Comparison of ENCODE assay signal across 4 fruit fly cellular contexts in the genomic region with DNA sequence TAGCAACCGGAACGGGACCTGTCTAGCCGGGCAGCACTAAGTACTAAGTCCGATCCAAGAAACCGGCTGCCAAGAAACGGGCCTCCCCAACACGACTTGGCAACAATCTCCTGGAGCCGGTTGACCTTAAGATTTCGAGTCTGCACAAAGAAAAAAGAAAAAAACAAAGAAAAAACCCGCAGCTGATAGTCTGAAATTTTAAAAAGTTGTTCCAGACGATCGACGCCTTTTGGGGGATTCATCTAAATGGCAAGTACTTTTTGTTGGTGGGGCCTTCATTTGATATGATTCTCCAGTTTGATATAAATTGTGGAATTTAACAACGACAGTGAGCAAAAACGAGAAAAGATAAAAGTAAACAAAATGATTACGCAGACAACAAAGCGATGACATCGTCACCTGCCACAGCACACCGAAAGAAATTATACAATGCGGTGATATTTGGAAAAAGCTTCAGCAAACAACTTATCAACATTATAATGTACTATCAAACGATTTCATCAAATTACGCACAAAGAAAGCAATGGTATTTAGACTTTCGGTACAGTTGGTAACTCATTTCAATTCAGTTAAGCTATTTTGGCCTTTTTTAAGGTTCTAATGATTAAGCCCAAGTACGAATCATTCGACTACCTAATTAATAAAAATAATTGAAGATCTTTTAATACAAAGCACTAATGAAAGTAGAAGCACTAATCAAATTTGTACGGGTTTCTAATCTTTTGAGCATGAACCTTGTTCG.
TF ChIP-seq lines count a peak whose summit lies in the region.

No protein-coding gene starts in this region.

- no peak for TF ChIP-seq CTCF in whole organism, embryonic (GFP tag; optimal IDR thresholded peaks at IDR 0.05; lab: Kevin White, UChicago)

TF ChIP-seq in whole organism, embryonic, 481 proteins besides CTCF, POLR2A, EP300 and RAD21:
- TF ChIP-seq Oli (tag; optimal IDR thresholded peaks at IDR 0.05; lab: Kevin White, UChicago), result no peak
- peak; percentile 53 for TF ChIP-seq corto (GFP tag; optimal IDR thresholded peaks at IDR 0.05; lab: Kevin White, UChicago)
- TF ChIP-seq bbx (GFP tag; IDR thresholded peaks at IDR 0.05; lab: Robert Waterston, UW; ENCODE audit: partially characterized antibody), result no peak
- TF ChIP-seq CG34224 (GFP tag; IDR thresholded peaks at IDR 0.05; lab: Robert Waterston, UW; ENCODE audit: partially characterized antibody), result 0 out of 3 replicates have a peak, but pooled peaks have one; percentile 13
- TF ChIP-seq Pdp1 (GFP tag; optimal IDR thresholded peaks at IDR 0.05; lab: Kevin White, UChicago), result peak in 1 of 2 experiments; percentile 19
TF ChIP-seq in whole organism, embryonic: peak in this region for 3.

TF ChIP-seq in whole organism, prepupa, 60 proteins besides CTCF, POLR2A, EP300 and RAD21 (continues in another document):
- peak in 1 of 2 experiments; percentile 39 for TF ChIP-seq salr (GFP tag; optimal IDR thresholded peaks at IDR 0.05; lab: Kevin White, UChicago)
- TF ChIP-seq ss (GFP tag; optimal IDR thresholded peaks at IDR 0.05; lab: Kevin White, UChicago), result peak in 1 of 2 experiments; percentile 47
- TF ChIP-seq lz (GFP tag; optimal IDR thresholded peaks at IDR 0.05; lab: Kevin White, UChicago), result peak; percentile 67
- peak; percentile 79 for TF ChIP-seq Met (GFP tag; optimal IDR thresholded peaks at IDR 0.05; lab: Kevin White, UChicago)
- TF ChIP-seq CG32006 (GFP tag; optimal IDR thresholded peaks at IDR 0.05; lab: Kevin White, UChicago), result peak; percentile 44
- no peak for TF ChIP-seq fkh (GFP tag; optimal IDR thresholded peaks at IDR 0.05; lab: Kevin White, UChicago)
- peak; percentile 45 for TF ChIP-seq CG7368 (GFP tag; optimal IDR thresholded peaks at IDR 0.05; lab: Kevin White, UChicago)
- peak; percentile 59 for TF ChIP-seq CG3032 (tag; optimal IDR thresholded peaks at IDR 0.05; lab: Kevin White, UChicago)
- TF ChIP-seq esn (GFP tag; optimal IDR thresholded peaks at IDR 0.05; lab: Kevin White, UChicago), result peak; percentile 78
- TF ChIP-seq cyc (GFP tag; optimal IDR thresholded peaks at IDR 0.05; lab: Kevin White, UChicago), result peak; percentile 65
- no peak for TF ChIP-seq CG1621 (tag; optimal IDR thresholded peaks at IDR 0.05; lab: Kevin White, UChicago)
- TF ChIP-seq CG6792 (GFP tag; optimal IDR thresholded peaks at IDR 0.05; lab: Kevin White, UChicago), result peak; percentile 51
- peak; percentile 79 for TF ChIP-seq topi (GFP tag; optimal IDR thresholded peaks at IDR 0.05; lab: Kevin White, UChicago)
- TF ChIP-seq eg (GFP tag; IDR thresholded peaks at IDR 0.05; lab: Robert Waterston, UW), result no peak
- TF ChIP-seq CG6276 (GFP tag; optimal IDR thresholded peaks at IDR 0.05; lab: Kevin White, UChicago), result no peak
- no peak for TF ChIP-seq dac (GFP tag; optimal IDR thresholded peaks at IDR 0.05; lab: Kevin White, UChicago)
- TF ChIP-seq svp (GFP tag; lab: Kevin White, UChicago), result peak; percentile 80
- TF ChIP-seq Blimp-1 (GFP tag; optimal IDR thresholded peaks at IDR 0.05; lab: Kevin White, UChicago), result peak; percentile 30
- no peak for TF ChIP-seq CG16779 (tag; optimal IDR thresholded peaks at IDR 0.05; lab: Kevin White, UChicago)
- TF ChIP-seq Lpt (GFP tag; optimal IDR thresholded peaks at IDR 0.05; lab: Kevin White, UChicago), result no peak
- peak; percentile 53 for TF ChIP-seq Sox15 (GFP tag; optimal IDR thresholded peaks at IDR 0.05; lab: Kevin White, UChicago)
- peak; percentile 48 for TF ChIP-seq CG11902 (GFP tag; optimal IDR thresholded peaks at IDR 0.05; lab: Kevin White, UChicago)
- TF ChIP-seq CG15336 (GFP tag; IDR thresholded peaks at IDR 0.05; lab: Robert Waterston, UW), result no peak
- TF ChIP-seq fd85E (GFP tag; optimal IDR thresholded peaks at IDR 0.05; lab: Kevin White, UChicago), result no peak
- peak; percentile 40 for TF ChIP-seq achi (GFP tag; optimal IDR thresholded peaks at IDR 0.05; lab: Kevin White, UChicago)

TF ChIP-seq in whole organism, pupa, 21 proteins besides CTCF, POLR2A, EP300 and RAD21:
- no peak for TF ChIP-seq D1 (tag; optimal IDR thresholded peaks at IDR 0.05; lab: Kevin White, UChicago)
- TF ChIP-seq CG15710 (tag; optimal IDR thresholded peaks at IDR 0.05; lab: Kevin White, UChicago), result peak; percentile 64
- no peak for TF ChIP-seq Ets98B (GFP tag; IDR thresholded peaks at IDR 0.05; lab: Robert Waterston, UW)
- TF ChIP-seq rn (GFP tag; IDR thresholded peaks at IDR 0.05; lab: Robert Waterston, UW), result no peak
- peak; percentile 75 for TF ChIP-seq CG8159 (tag; optimal IDR thresholded peaks at IDR 0.05; lab: Kevin White, UChicago)
- TF ChIP-seq CG9948 (tag; optimal IDR thresholded peaks at IDR 0.05; lab: Kevin White, UChicago), result peak; percentile 49
- TF ChIP-seq fd96Ca (GFP tag; IDR thresholded peaks at IDR 0.05; lab: Robert Waterston, UW), result no peak
- TF ChIP-seq CG4496 (GFP tag; IDR thresholded peaks at IDR 0.05; lab: Robert Waterston, UW), result no peak
- peak; percentile 77 for TF ChIP-seq Pif1A (GFP tag; optimal IDR thresholded peaks at IDR 0.05; lab: Kevin White, UChicago)
- TF ChIP-seq Snoo (tag; optimal IDR thresholded peaks at IDR 0.05; lab: Kevin White, UChicago), result peak; percentile 60
- TF ChIP-seq CG32121 (GFP tag; IDR thresholded peaks at IDR 0.05; lab: Robert Waterston, UW), result no peak
- TF ChIP-seq gl (tag; optimal IDR thresholded peaks at IDR 0.05; lab: Kevin White, UChicago), result no peak
- no peak for TF ChIP-seq CG10348 (GFP tag; IDR thresholded peaks at IDR 0.05; lab: Robert Waterston, UW)
- TF ChIP-seq CG17806 (tag; optimal IDR thresholded peaks at IDR 0.05; lab: Kevin White, UChicago), result peak; percentile 47
- no peak for TF ChIP-seq CG14655 (GFP tag; optimal IDR thresholded peaks at IDR 0.05; lab: Kevin White, UChicago)
- peak; percentile 74 for TF ChIP-seq EcR (GFP tag; optimal IDR thresholded peaks at IDR 0.05; lab: Kevin White, UChicago)
- no peak for TF ChIP-seq CG12605 (GFP tag; IDR thresholded peaks at IDR 0.05; lab: Robert Waterston, UW)
- no peak for TF ChIP-seq CG34367 (tag; optimal IDR thresholded peaks at IDR 0.05; lab: Kevin White, UChicago)
- TF ChIP-seq Pif1B (GFP tag; optimal IDR thresholded peaks at IDR 0.05; lab: Kevin White, UChicago), result peak; percentile 59
- TF ChIP-seq CG8301 (tag; optimal IDR thresholded peaks at IDR 0.05; lab: Kevin White, UChicago), result peak; percentile 32
- no peak for TF ChIP-seq CG13204 (GFP tag; optimal IDR thresholded peaks at IDR 0.05; lab: Kevin White, UChicago)

TF ChIP-seq in whole organism, wandering third instar larva, 38 proteins besides CTCF, POLR2A, EP300 and RAD21 (continues in another document):
- TF ChIP-seq rgr (GFP tag; optimal IDR thresholded peaks at IDR 0.05; lab: Kevin White, UChicago) (peak; percentile 74), OdsH (GFP tag; optimal IDR thresholded peaks at IDR 0.05; lab: Kevin White, UChicago) (peak; percentile 49), foxo (GFP tag; optimal IDR thresholded peaks at IDR 0.05; lab: Kevin White, UChicago) (peak; percentile 11 to 56), GATAd (GFP tag; optimal IDR thresholded peaks at IDR 0.05; lab: Kevin White, UChicago) (no peak), CG9705 (GFP tag; optimal IDR thresholded peaks at IDR 0.05; lab: Kevin White, UChicago) (peak; percentile 30), Rel (GFP tag; optimal IDR thresholded peaks at IDR 0.05; lab: Kevin White, UChicago) (no peak), Rel (tag; optimal IDR thresholded peaks at IDR 0.05; lab: Kevin White, UChicago) (peak; percentile 83), br (GFP tag; optimal IDR thresholded peaks at IDR 0.05; lab: Kevin White, UChicago) (peak; percentile 69), tai (GFP tag; optimal IDR thresholded peaks at IDR 0.05; lab: Kevin White, UChicago) (no peak), dl (GFP tag; optimal IDR thresholded peaks at IDR 0.05; lab: Kevin White, UChicago; ENCODE audit: insufficient read depth in 1 of 2, partially characterized antibody in 2 of 2) (no peak), Vsx2 (GFP tag; optimal IDR thresholded peaks at IDR 0.05; lab: Kevin White, UChicago; ENCODE audit: partially characterized antibody) (no peak), woc (GFP tag; optimal IDR thresholded peaks at IDR 0.05; lab: Kevin White, UChicago) (peak; percentile 63), pan (optimal IDR thresholded peaks at IDR 0.05; lab: Kevin White, UChicago) (no peak), lola (GFP tag; optimal IDR thresholded peaks at IDR 0.05; lab: Kevin White, UChicago) (no peak), Hr78 (GFP tag; optimal IDR thresholded peaks at IDR 0.05; lab: Kevin White, UChicago) (no peak), ey (GFP tag; optimal IDR thresholded peaks at IDR 0.05; lab: Kevin White, UChicago) (peak; percentile 72), usp (GFP tag; optimal IDR thresholded peaks at IDR 0.05; lab: Kevin White, UChicago) (no peak), dmrt93B (GFP tag; optimal IDR thresholded peaks at IDR 0.05; lab: Kevin White, UChicago) (peak; percentile 34), jim (GFP tag; optimal IDR thresholded peaks at IDR 0.05; lab: Kevin White, UChicago) (no peak), brk (GFP tag; optimal IDR thresholded peaks at IDR 0.05; lab: Kevin White, UChicago) (peak; percentile 7), CG32264 (GFP tag; optimal IDR thresholded peaks at IDR 0.05; lab: Kevin White, UChicago) (peak; percentile 80), dsf (GFP tag; optimal IDR thresholded peaks at IDR 0.05; lab: Kevin White, UChicago; ENCODE audit: borderline replicate concordance) (no peak), fru (GFP tag; optimal IDR thresholded peaks at IDR 0.05; lab: Kevin White, UChicago) (peak; percentile 56), Myc (optimal IDR thresholded peaks at IDR 0.05; lab: Kevin White, UChicago) (no peak), Hnf4 (GFP tag; optimal IDR thresholded peaks at IDR 0.05; lab: Kevin White, UChicago) (peak; percentile 52), psq (GFP tag; optimal IDR thresholded peaks at IDR 0.05; lab: Kevin White, UChicago) (peak; percentile 46), Jra (GFP tag; optimal IDR thresholded peaks at IDR 0.05; lab: Kevin White, UChicago) (no peak), N (GFP tag; optimal IDR thresholded peaks at IDR 0.05; lab: Kevin White, UChicago) (no peak), CrebA (GFP tag; optimal IDR thresholded peaks at IDR 0.05; lab: Kevin White, UChicago; ENCODE audit: borderline replicate concordance) (no peak), Dfd (GFP tag; optimal IDR thresholded peaks at IDR 0.05; lab: Kevin White, UChicago) (no peak), Hr83 (GFP tag; optimal IDR thresholded peaks at IDR 0.05; lab: Kevin White, UChicago; ENCODE audit: poor library complexity, severe bottlenecking) (peak; percentile 8), sage (GFP tag; optimal IDR thresholded peaks at IDR 0.05; lab: Kevin White, UChicago) (peak; percentile 42), sv (GFP tag; optimal IDR thresholded peaks at IDR 0.05; lab: Kevin White, UChicago) (no peak), Mio (GFP tag; optimal IDR thresholded peaks at IDR 0.05; lab: Kevin White, UChicago) (no peak), Abd-B (GFP tag; optimal IDR thresholded peaks at IDR 0.05; lab: Kevin White, UChicago) (no peak), Sp1 (GFP tag; optimal IDR thresholded peaks at IDR 0.05; lab: Kevin White, UChicago) (peak; percentile 60)

Comparison
In these comparisons a context has a peak if more than half of its experiments do, and no peak if none do; other contexts are left out.
1. Of the 7 proteins assayed by ChIP-seq in both whole organism, embryonic and whole organism, prepupa: peak only in whole organism, embryonic: none; only in whole organism, prepupa: Blimp-1 and Hr39; in both: none; in neither: 5.